Worm (Caenorhabditis elegans) whole organism, midembryonic: Measurements from ENCODE around the gene appg-1.

Source experiments
- T22C8.4 ChIP-seq: fragments of 200-800 bp; sonication (Bioruptor generic); IDR thresholded peaks from 2 replicates; pipeline ENCODE4 v1.3.6; 2022; ENCODE audit warnings: missing genetic modification characterization, missing compliant biosample characterization
- cog-1 ChIP-seq: sonication (generic microtip); optimal IDR thresholded peaks from 2 replicates; lab custom pipeline; 2016; ENCODE audit warnings: missing genetic modification characterization, missing compliant biosample characterization
- flt-1 ChIP-seq: fragments of 200-800 bp; sonication (Bioruptor generic); IDR thresholded peaks from 2 replicates; pipeline ENCODE4 v1.3.6; 2022; ENCODE audit warnings: missing genetic modification characterization, missing compliant biosample characterization
- klf-2 ChIP-seq: fragments of 200-800 bp; sonication (Bioruptor generic); conservative IDR thresholded peaks from 2 replicates; pipeline ENCODE4 v1.3.6; 2022; ENCODE audit warnings: missing genetic modification reagents, missing genetic modification characterization, missing compliant biosample characterization
- med-1 ChIP-seq: sonication (generic microtip); optimal IDR thresholded peaks from 2 replicates; lab custom pipeline; 2017; ENCODE audit warnings: missing genetic modification characterization, mild to moderate bottlenecking, missing compliant biosample characterization, antibody characterized with exemption, missing genetic modification reagents; ENCODE audit not compliant: insufficient read depth
- ref-1 ChIP-seq: fragments of 200-800 bp; sonication (Bioruptor generic); conservative IDR thresholded peaks from 2 replicates; pipeline ENCODE4 v1.3.6; 2022; ENCODE audit warnings: missing genetic modification reagents, missing genetic modification characterization, missing compliant biosample characterization
- tab-1 ChIP-seq: fragments of 200-800 bp; sonication (Bioruptor generic); IDR thresholded peaks from 2 replicates; pipeline ENCODE4 v1.3.6; 2022; ENCODE audit warnings: missing genetic modification characterization, missing compliant biosample characterization
- ztf-23 ChIP-seq: fragments of 200-800 bp; sonication (Bioruptor generic); IDR thresholded peaks from 2 replicates; pipeline ENCODE4 v1.3.6; 2022; ENCODE audit warnings: missing genetic modification reagents, missing genetic modification characterization, missing compliant biosample characterization
- ztf-29 ChIP-seq: fragments of 200-800 bp; sonication (Bioruptor generic); IDR thresholded peaks from 2 replicates; pipeline ENCODE4 v1.3.6; 2022; ENCODE audit warnings: missing genetic modification reagents, missing genetic modification characterization, missing compliant biosample characterization

The appg-1 gene

ce11 chrII:10302646-10303045 lies 23.2 kb upstream of the appg-1 start, which contains the start of gene clpp-1:
TSS of gene clpp-1 (minus strand) at chrII:10302842.
- TF ChIP-seq ztf-29 (no peak), ztf-23 (GFP tag; lab: Robert Waterston, UW) (no peak), med-1 (GFP tag; lab: Kevin White, UChicago) (no peak), cog-1 (tag; lab: Kevin White, UChicago) (no peak)

ce11 chrII:10303663-10304115 lies 22.2 kb upstream of the appg-1 start, which contains the start of gene vha-9:
TSS of gene vha-9 (minus strand) at chrII:10303713.
- no peak for TF ChIP-seq ref-1
- peak; percentile 62 for TF ChIP-seq med-1 (GFP tag; lab: Kevin White, UChicago)
- TF ChIP-seq cog-1 (tag; lab: Kevin White, UChicago) = peak; percentile 7

ce11 chrII:10304736-10305135 lies 21.1 kb upstream of the appg-1 start:
- TF ChIP-seq ztf-23 (GFP tag; lab: Robert Waterston, UW) (0 out of 2 replicates have a peak, but pooled peaks have one; percentile 34), tab-1 (GFP tag; lab: Robert Waterston, UW) (peak; percentile 78; the same call in 1 of the 2 replicates)

ce11 chrII:10308726-10309125 lies 17.1 kb upstream of the appg-1 start, which contains the start of gene gcy-4:
TSS of gene gcy-4 (minus strand) at chrII:10308826.
- TF ChIP-seq ztf-29 (no peak), T22C8.4 (no peak), klf-2 (GFP tag; lab: Robert Waterston, UW) (no peak), tab-1 (GFP tag; lab: Robert Waterston, UW) (no peak), cog-1 (tag; lab: Kevin White, UChicago) (no peak), ref-1 (no peak), ztf-23 (GFP tag; lab: Robert Waterston, UW) (no peak), med-1 (GFP tag; lab: Kevin White, UChicago) (no peak), flt-1 (no peak)

- TF ChIP-seq ztf-23 (GFP tag; lab: Robert Waterston, UW) (no peak), flt-1 (no peak), cog-1 (tag; lab: Kevin White, UChicago) (no peak), ref-1 (no peak), ztf-29 (no peak), tab-1 (GFP tag; lab: Robert Waterston, UW) (no peak), med-1 (GFP tag; lab: Kevin White, UChicago) (no peak), klf-2 (GFP tag; lab: Robert Waterston, UW) (no peak), T22C8.4 (no peak)
These were observed 16.5 kb upstream of the appg-1 start, which contains the start of gene ZK970.8 for ce11 chrII:10309337-10309736. TSS of gene ZK970.8 (plus strand) at chrII:10309637.

- TF ChIP-seq ztf-23 (GFP tag; lab: Robert Waterston, UW) = no peak
- no peak for TF ChIP-seq ref-1
- TF ChIP-seq cog-1 (tag; lab: Kevin White, UChicago) = no peak
- no peak for TF ChIP-seq ztf-29
- no peak for TF ChIP-seq flt-1
- TF ChIP-seq med-1 (GFP tag; lab: Kevin White, UChicago) = no peak
- TF ChIP-seq T22C8.4 = no peak
- no peak for TF ChIP-seq tab-1 (GFP tag; lab: Robert Waterston, UW)
These were observed 13.9 kb upstream of the appg-1 start, which contains the start of gene srlf-34 for ce11 chrII:10311973-10312372. TSS of gene srlf-34 (plus strand) at chrII:10312293.

ce11 chrII:10315252-10315651 lies 10.6 kb upstream of the appg-1 start, which contains the start of gene idpp-8:
TSS of gene idpp-8 (plus strand) at chrII:10315552.
- TF ChIP-seq klf-2 (GFP tag; lab: Robert Waterston, UW) = no peak
- no peak for TF ChIP-seq med-1 (GFP tag; lab: Kevin White, UChicago)
- TF ChIP-seq ztf-23 (GFP tag; lab: Robert Waterston, UW) = no peak
- TF ChIP-seq tab-1 (GFP tag; lab: Robert Waterston, UW) = no peak
- no peak for TF ChIP-seq flt-1
- no peak for TF ChIP-seq cog-1 (tag; lab: Kevin White, UChicago)
- no peak for TF ChIP-seq T22C8.4
- TF ChIP-seq ref-1 = no peak
- no peak for TF ChIP-seq ztf-29

ce11 chrII:10316119-10316518 lies 9.7 kb upstream of the appg-1 start, which contains the start of gene gcy-5:
TSS of gene gcy-5 (minus strand) at chrII:10316219.
- TF ChIP-seq tab-1 (GFP tag; lab: Robert Waterston, UW) (no peak), flt-1 (no peak), T22C8.4 (no peak), ztf-23 (GFP tag; lab: Robert Waterston, UW) (no peak), klf-2 (GFP tag; lab: Robert Waterston, UW) (no peak), ref-1 (no peak), ztf-29 (no peak), cog-1 (tag; lab: Kevin White, UChicago) (no peak), med-1 (GFP tag; lab: Kevin White, UChicago) (no peak)

ce11 chrII:10317007-10317406 lies 8.8 kb upstream of the appg-1 start, which contains the start of gene M02G9.4:
TSS of gene M02G9.4 (plus strand) at chrII:10317307.
- TF ChIP-seq T22C8.4 (no peak), cog-1 (tag; lab: Kevin White, UChicago) (no peak), ztf-23 (GFP tag; lab: Robert Waterston, UW) (no peak), flt-1 (no peak), ztf-29 (no peak), ref-1 (no peak), klf-2 (GFP tag; lab: Robert Waterston, UW) (no peak), tab-1 (GFP tag; lab: Robert Waterston, UW) (no peak), med-1 (GFP tag; lab: Kevin White, UChicago) (no peak)

- no peak for TF ChIP-seq ref-1
- TF ChIP-seq flt-1 = no peak
- no peak for TF ChIP-seq cog-1 (tag; lab: Kevin White, UChicago)
- no peak for TF ChIP-seq T22C8.4
- no peak for TF ChIP-seq med-1 (GFP tag; lab: Kevin White, UChicago)
- TF ChIP-seq tab-1 (GFP tag; lab: Robert Waterston, UW) = no peak
- no peak for TF ChIP-seq klf-2 (GFP tag; lab: Robert Waterston, UW)
- no peak for TF ChIP-seq ztf-23 (GFP tag; lab: Robert Waterston, UW)
- TF ChIP-seq ztf-29 = no peak
These were observed 4.4 kb upstream of the appg-1 start, which contains the start of gene idpp-4 for ce11 chrII:10321410-10321809. TSS of gene idpp-4 (plus strand) at chrII:10321460.
